Worm (Caenorhabditis elegans) whole organism, L2 larva: ENCODE measurements around the gene lgc-41.

Experiments
- C34F6.9 ChIP-seq: fragments of 150-350 bp; optimal IDR thresholded peaks from 2 replicates; lab custom pipeline; 2014; ENCODE audit warnings: missing biosample characterization, missing genetic modification characterization
- F13H6.1 ChIP-seq: sonication (generic microtip); optimal IDR thresholded peaks from 2 replicates; lab custom pipeline; 2016; ENCODE audit warnings: missing genetic modification characterization, missing compliant biosample characterization
- R02D3.7 ChIP-seq: fragments of 150-350 bp; optimal IDR thresholded peaks from 2 replicates; lab custom pipeline; 2014; ENCODE audit warnings: missing biosample characterization, missing genetic modification characterization
- Y55F3AM.14 ChIP-seq: fragments of 200-800 bp; sonication (Bioruptor generic); optimal IDR thresholded peaks from 2 replicates; lab custom pipeline; 2018; ENCODE audit warnings: mild to moderate bottlenecking, missing genetic modification characterization, missing compliant biosample characterization
- ZK546.5 ChIP-seq: sonication (generic microtip); optimal IDR thresholded peaks from 2 replicates; lab custom pipeline; 2017; ENCODE audit warnings: missing biosample characterization, missing genetic modification characterization
- alr-1 ChIP-seq: fragments of 150-350 bp; optimal IDR thresholded peaks from 2 replicates; lab custom pipeline; 2014; ENCODE audit warnings: missing biosample characterization, missing genetic modification characterization
- aly-2 ChIP-seq: fragments of 150-350 bp; optimal IDR thresholded peaks from 2 replicates; lab custom pipeline; 2014; ENCODE audit warnings: missing biosample characterization, missing genetic modification characterization
- ama-1 ChIP-seq: fragments of 150-350 bp; optimal IDR thresholded peaks from 2 replicates; lab custom pipeline; 2018; ENCODE audit warnings: inconsistent platforms
- blmp-1 ChIP-seq: sonication (generic microtip); optimal IDR thresholded peaks from 2 replicates; lab custom pipeline; 2017; ENCODE audit warnings: missing genetic modification characterization, mild to moderate bottlenecking, missing compliant biosample characterization, antibody characterized with exemption, moderate library complexity; ENCODE audit not compliant: insufficient read depth
- ceh-16 ChIP-seq: fragments of 150-350 bp; optimal IDR thresholded peaks from 2 replicates; lab custom pipeline; 2014; ENCODE audit warnings: missing biosample characterization, missing genetic modification characterization
- crh-2 ChIP-seq: sonication (generic microtip); optimal IDR thresholded peaks from 2 replicates; lab custom pipeline; 2017; ENCODE audit warnings: missing biosample characterization, missing genetic modification characterization
- dmd-4 ChIP-seq: sonication (generic microtip); optimal IDR thresholded peaks from 2 replicates; lab custom pipeline; 2017; ENCODE audit warnings: missing biosample characterization, missing genetic modification characterization
- egl-27 ChIP-seq: sonication (generic microtip); optimal IDR thresholded peaks from 3 replicates; lab custom pipeline; 2017; ENCODE audit warnings: missing biosample characterization, missing genetic modification reagents, missing genetic modification characterization
- elt-1 ChIP-seq: fragments of 150-350 bp; optimal IDR thresholded peaks from 2 replicates; lab custom pipeline; 2014; ENCODE audit warnings: missing biosample characterization, missing genetic modification characterization
- elt-3 ChIP-seq: sonication (generic microtip); optimal IDR thresholded peaks from 2 replicates; lab custom pipeline; 2017; ENCODE audit warnings: missing biosample characterization, missing genetic modification characterization
- fos-1 ChIP-seq: fragments of 150-350 bp; optimal IDR thresholded peaks from 2 replicates; lab custom pipeline; 2014; ENCODE audit warnings: missing biosample characterization, missing genetic modification characterization
- gmeb-1 ChIP-seq: fragments of 150-350 bp; optimal IDR thresholded peaks from 2 replicates; lab custom pipeline; 2014; ENCODE audit warnings: missing biosample characterization, missing genetic modification characterization
- lin-11 ChIP-seq: fragments of 150-350 bp; sonication (generic microtip); optimal IDR thresholded peaks from 2 replicates; lab custom pipeline; 2014; ENCODE audit warnings: missing biosample characterization, missing genetic modification characterization, inconsistent platforms, mixed read lengths
- lin-13 ChIP-seq: fragments of 150-350 bp; optimal IDR thresholded peaks from 2 replicates; lab custom pipeline; 2014; ENCODE audit warnings: missing biosample characterization, missing genetic modification reagents, missing genetic modification characterization
- lin-39 ChIP-seq: fragments of 150-350 bp; optimal IDR thresholded peaks from 2 replicates; lab custom pipeline; 2014; ENCODE audit warnings: missing biosample characterization, missing genetic modification reagents, missing genetic modification characterization
- lsy-2 ChIP-seq, 2 experiments: fragments of 150-350 bp in 1 of 2; sonication (generic microtip) in 1 of 2; optimal IDR thresholded peaks; 2 replicates each; lab custom pipeline; 2014 to 2017; ENCODE audit warnings: missing biosample characterization in 2 of 2, missing genetic modification characterization in 2 of 2
- mab-5 ChIP-seq: fragments of 150-350 bp; optimal IDR thresholded peaks from 2 replicates; lab custom pipeline; 2014; ENCODE audit warnings: missing biosample characterization, missing genetic modification characterization
- mbf-1 ChIP-seq: sonication (generic microtip); optimal IDR thresholded peaks from 2 replicates; lab custom pipeline; 2017; ENCODE audit warnings: missing biosample characterization, missing genetic modification characterization
- mdl-1 ChIP-seq, 2 experiments: fragments of 150-350 bp in 1 of 2; sonication (generic microtip) in 1 of 2; optimal IDR thresholded peaks; 2 replicates each; lab custom pipeline; 2017; ENCODE audit warnings: missing biosample characterization in 2 of 2, missing genetic modification characterization in 2 of 2
- nhr-10 ChIP-seq: sonication (generic microtip); optimal IDR thresholded peaks from 2 replicates; lab custom pipeline; 2017; ENCODE audit warnings: missing biosample characterization, missing genetic modification characterization
- nhr-11 ChIP-seq: fragments of 150-350 bp; optimal IDR thresholded peaks from 2 replicates; lab custom pipeline; 2014; ENCODE audit warnings: missing biosample characterization, missing genetic modification characterization
- nhr-12 ChIP-seq: fragments of 150-350 bp; optimal IDR thresholded peaks from 2 replicates; lab custom pipeline; 2014; ENCODE audit warnings: missing biosample characterization, missing genetic modification characterization
- nhr-129 ChIP-seq: fragments of 150-350 bp; optimal IDR thresholded peaks from 2 replicates; lab custom pipeline; 2014; ENCODE audit warnings: missing biosample characterization, missing genetic modification characterization
- nhr-21 ChIP-seq: fragments of 150-350 bp; optimal IDR thresholded peaks from 2 replicates; lab custom pipeline; 2014; ENCODE audit warnings: missing biosample characterization, missing genetic modification characterization
- nhr-23 ChIP-seq: fragments of 150-350 bp; optimal IDR thresholded peaks from 2 replicates; lab custom pipeline; 2014; ENCODE audit warnings: missing biosample characterization, missing genetic modification reagents, missing genetic modification characterization
- nhr-237 ChIP-seq: fragments of 150-350 bp; optimal IDR thresholded peaks from 2 replicates; lab custom pipeline; 2014; ENCODE audit warnings: missing biosample characterization, missing genetic modification characterization
- nhr-25 ChIP-seq: fragments of 150-350 bp; sonication (generic microtip); optimal IDR thresholded peaks from 3 replicates; lab custom pipeline; 2014; ENCODE audit warnings: missing biosample characterization, missing genetic modification characterization
- nhr-6 ChIP-seq: fragments of 150-350 bp; optimal IDR thresholded peaks from 2 replicates; lab custom pipeline; 2014; ENCODE audit warnings: missing biosample characterization, missing genetic modification characterization
- nhr-77 ChIP-seq: fragments of 150-350 bp; optimal IDR thresholded peaks from 2 replicates; lab custom pipeline; 2014; ENCODE audit warnings: missing biosample characterization, missing genetic modification characterization
- peb-1 ChIP-seq: fragments of 150-350 bp; optimal IDR thresholded peaks from 2 replicates; lab custom pipeline; 2014; ENCODE audit warnings: missing biosample characterization, missing genetic modification characterization
- sem-4 ChIP-seq: fragments of 150-350 bp; optimal IDR thresholded peaks from 2 replicates; lab custom pipeline; 2014; ENCODE audit warnings: missing biosample characterization, missing genetic modification reagents, missing genetic modification characterization
- skn-1 ChIP-seq: sonication (generic microtip); optimal IDR thresholded peaks from 2 replicates; lab custom pipeline; 2017; ENCODE audit warnings: missing biosample characterization, missing genetic modification characterization
- sma-3 ChIP-seq: sonication (generic microtip); optimal IDR thresholded peaks from 2 replicates; lab custom pipeline; 2016; ENCODE audit warnings: missing genetic modification reagents, missing genetic modification characterization, missing compliant biosample characterization
- sma-9 ChIP-seq, 2 experiments: fragments of 150-350 bp in 1 of 2; sonication (generic microtip) in 1 of 2; optimal IDR thresholded peaks; 2 replicates each; lab custom pipeline; 2014 to 2016; ENCODE audit warnings: missing genetic modification characterization in 2 of 2, mild to moderate bottlenecking in 1 of 2, missing biosample characterization in 1 of 2, missing compliant biosample characterization in 1 of 2, missing genetic modification reagents in 1 of 2, moderate library complexity in 1 of 2
- snpc-4 ChIP-seq: fragments of 150-350 bp; optimal IDR thresholded peaks from 2 replicates; lab custom pipeline; 2014; ENCODE audit warnings: missing biosample characterization, missing genetic modification characterization
- unc-39 ChIP-seq: fragments of 150-350 bp; optimal IDR thresholded peaks from 2 replicates; lab custom pipeline; 2014; ENCODE audit warnings: missing biosample characterization, missing genetic modification characterization
- unc-55 ChIP-seq: fragments of 150-350 bp; sonication (generic microtip); optimal IDR thresholded peaks from 3 replicates; lab custom pipeline; 2014; ENCODE audit warnings: missing biosample characterization, missing genetic modification reagents, missing genetic modification characterization
- unc-62 ChIP-seq: fragments of 150-350 bp; optimal IDR thresholded peaks from 2 replicates; lab custom pipeline; 2014; ENCODE audit warnings: missing biosample characterization, missing genetic modification reagents, missing genetic modification characterization
- zag-1 ChIP-seq: fragments of 150-350 bp; optimal IDR thresholded peaks from 2 replicates; lab custom pipeline; 2014; ENCODE audit warnings: missing biosample characterization, missing genetic modification characterization
- ztf-1 ChIP-seq: fragments of 200-800 bp; sonication (Bioruptor generic); conservative IDR thresholded peaks from 2 replicates; pipeline ENCODE4 v1.3.6; 2022; ENCODE audit warnings: missing genetic modification characterization, missing compliant biosample characterization
- ztf-11 ChIP-seq: sonication (generic microtip); optimal IDR thresholded peaks from 2 replicates; lab custom pipeline; 2017; ENCODE audit warnings: missing biosample characterization, missing genetic modification characterization
- ztf-4 ChIP-seq: fragments of 150-350 bp; optimal IDR thresholded peaks from 2 replicates; lab custom pipeline; 2014; ENCODE audit warnings: missing biosample characterization, missing genetic modification characterization

The lgc-41 gene

DNA sequence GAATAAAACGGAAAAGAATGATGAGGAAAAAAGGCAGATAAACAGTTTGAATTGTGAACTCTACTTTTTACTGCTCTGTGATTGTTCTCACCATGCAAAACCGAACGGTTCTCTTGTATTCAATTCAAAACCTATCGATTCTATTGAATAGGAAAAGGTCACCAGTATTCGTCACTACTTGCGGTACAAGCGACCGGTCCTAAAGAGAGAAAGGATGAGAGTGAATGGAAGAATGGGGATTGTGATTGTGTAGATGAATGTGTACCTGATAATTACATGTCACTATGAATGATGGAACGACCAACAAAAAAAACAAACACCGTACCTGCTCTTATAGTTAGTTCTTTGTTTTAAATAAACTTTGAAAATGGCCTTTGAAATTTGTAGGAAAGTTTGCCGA lies 21.3 kb upstream of the lgc-41 start:
- TF ChIP-seq nhr-6 (no peak), lin-39 (no peak), unc-55 (GFP tag; lab: Kevin White, UChicago) (no peak), elt-3 (tag; lab: Kevin White, UChicago) (no peak), blmp-1 (tag; lab: Kevin White, UChicago) (peak; percentile 24), crh-2 (tag; lab: Kevin White, UChicago) (no peak), nhr-25 (tag; lab: Kevin White, UChicago) (no peak)
- TF ChIP-seq, all 48 proteins: peak for 1

DNA sequence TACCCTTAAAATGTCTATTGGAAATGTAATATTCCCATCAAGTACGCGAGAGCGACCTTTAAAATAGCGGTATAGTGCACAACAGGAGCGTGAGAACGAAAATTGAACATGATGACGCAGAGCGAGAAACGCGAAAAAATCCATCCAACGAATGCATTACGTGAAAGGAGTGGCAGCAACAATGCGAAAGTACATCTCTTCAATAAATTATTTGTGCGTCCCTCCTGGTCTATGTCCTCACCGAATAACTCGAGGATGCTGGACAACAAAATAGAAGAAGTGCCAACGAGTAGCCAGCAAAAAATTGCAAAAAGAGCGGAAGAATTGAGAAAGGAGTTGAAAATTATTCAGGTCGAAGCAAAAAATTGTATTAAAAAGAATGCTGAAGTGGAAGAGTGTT lies 20.2 kb upstream of the lgc-41 start:
- TF ChIP-seq mdl-1 (tag; optimal IDR thresholded peaks at IDR 0.05; lab: Kevin White, UChicago) (no peak), sma-3 (GFP tag; lab: Kevin White, UChicago) (no peak), nhr-129 (tag; lab: Kevin White, UChicago) (no peak), nhr-77 (tag; lab: Kevin White, UChicago) (no peak), gmeb-1 (tag; lab: Kevin White, UChicago) (no peak), lin-39 (no peak), zag-1 (tag; lab: Kevin White, UChicago) (no peak), mab-5 (tag; lab: Kevin White, UChicago) (no peak), elt-1 (tag; lab: Kevin White, UChicago) (no peak), ztf-11 (tag; lab: Kevin White, UChicago) (no peak), sma-9 (GFP tag; optimal IDR thresholded peaks at IDR 0.05; lab: Kevin White, UChicago) (no peak), sma-9 (tag; optimal IDR thresholded peaks at IDR 0.05; lab: Kevin White, UChicago) (no peak), nhr-6 (no peak), nhr-25 (tag; lab: Kevin White, UChicago) (no peak), blmp-1 (tag; lab: Kevin White, UChicago) (no peak), ZK546.5 (tag; lab: Kevin White, UChicago) (no peak)

DNA sequence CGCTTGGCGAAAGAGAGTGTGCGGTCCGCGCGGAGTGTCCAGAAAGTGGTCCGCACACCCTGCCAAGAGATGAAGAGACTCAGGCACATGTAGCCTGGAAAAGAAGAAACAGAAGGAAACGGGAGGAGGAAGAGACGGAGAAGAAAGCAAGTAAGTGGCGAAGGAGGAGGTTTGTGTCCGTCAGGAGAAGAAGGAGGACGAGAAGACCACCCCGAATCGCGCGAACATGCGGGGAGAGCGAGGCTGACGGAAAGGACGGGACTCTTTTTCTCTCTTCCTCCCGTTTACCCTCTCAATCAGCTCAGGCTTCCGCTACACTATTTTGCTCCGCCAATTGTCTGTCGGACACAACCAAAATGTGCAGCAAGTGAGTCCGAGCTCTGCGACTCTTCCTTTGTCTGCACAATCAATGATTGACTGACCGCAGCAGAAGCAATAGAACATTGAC lies 18.5 kb upstream of the lgc-41 start:
- TF ChIP-seq nhr-237 (tag; lab: Kevin White, UChicago) (no peak), crh-2 (tag; lab: Kevin White, UChicago) (peak; percentile 47), ceh-16 (no peak), nhr-23 (tag; lab: Kevin White, UChicago) (no peak), nhr-21 (tag; lab: Kevin White, UChicago) (no peak), F13H6.1 (tag; lab: Kevin White, UChicago) (peak; percentile 86), mdl-1 (tag; optimal IDR thresholded peaks at IDR 0.05; lab: Kevin White, UChicago) (peak; percentile 5 to 81), unc-39 (no peak), ztf-4 (tag; lab: Kevin White, UChicago) (no peak), mab-5 (tag; lab: Kevin White, UChicago) (peak; percentile 63), nhr-129 (tag; lab: Kevin White, UChicago) (peak; percentile 80), aly-2 (tag; lab: Kevin White, UChicago) (no peak), dmd-4 (tag; lab: Kevin White, UChicago) (no peak), mbf-1 (no peak), nhr-25 (tag; lab: Kevin White, UChicago) (no peak), ZK546.5 (tag; lab: Kevin White, UChicago) (no peak), skn-1 (tag; lab: Kevin White, UChicago) (no peak), blmp-1 (tag; lab: Kevin White, UChicago) (no peak), nhr-10 (tag; lab: Kevin White, UChicago) (no peak), peb-1 (tag; lab: Kevin White, UChicago) (peak; percentile 3), alr-1 (tag; lab: Kevin White, UChicago) (no peak), lin-11 (peak; percentile 61), egl-27 (tag; lab: Kevin White, UChicago) (peak; percentile 34), ztf-1 (GFP tag; lab: Robert Waterston, UW) (no peak), unc-62 (GFP tag; lab: Kevin White, UChicago) (no peak), Y55F3AM.14 (GFP tag; lab: Kevin White, UChicago) (peak; percentile 65), ztf-11 (tag; lab: Kevin White, UChicago) (no peak), sma-9 (GFP tag; optimal IDR thresholded peaks at IDR 0.05; lab: Kevin White, UChicago) (peak; percentile 78), sma-9 (tag; optimal IDR thresholded peaks at IDR 0.05; lab: Kevin White, UChicago) (no peak), snpc-4 (tag; lab: Kevin White, UChicago) (peak; percentile 19), elt-1 (tag; lab: Kevin White, UChicago) (no peak), nhr-11 (tag; lab: Kevin White, UChicago) (no peak), ama-1 (no peak), elt-3 (tag; lab: Kevin White, UChicago) (no peak), sem-4 (tag; lab: Kevin White, UChicago) (peak; percentile 81), nhr-12 (tag; lab: Kevin White, UChicago) (no peak), unc-55 (GFP tag; lab: Kevin White, UChicago) (peak; percentile 91), fos-1 (tag; lab: Kevin White, UChicago) (peak; percentile 34), C34F6.9 (tag; lab: Kevin White, UChicago) (peak; percentile 83), nhr-6 (no peak), nhr-77 (tag; lab: Kevin White, UChicago) (no peak), R02D3.7 (tag; lab: Kevin White, UChicago) (no peak), lin-39 (no peak), lin-13 (GFP tag; lab: Kevin White, UChicago) (peak; percentile 65), lsy-2 (tag; optimal IDR thresholded peaks at IDR 0.05; lab: Kevin White, UChicago) (peak; percentile 39 to 75), gmeb-1 (tag; lab: Kevin White, UChicago) (no peak)
